Fruit fly (Drosophila melanogaster): ENCODE measurements around the gene TORIP.

The TORIP gene

dm6 chr3L:19790929-19791687 is 13.8 kb downstream of the TORIP start (continued):
- TF ChIP-seq onecut (GFP tag; IDR thresholded peaks at IDR 0.05) (no peak), crol (GFP tag; IDR thresholded peaks at IDR 0.05) (no peak), CG10565 (GFP tag; optimal IDR thresholded peaks at IDR 0.05) (no peak), CG4854 (GFP tag; optimal IDR thresholded peaks at IDR 0.05) (no peak), Hmx (GFP tag; optimal IDR thresholded peaks at IDR 0.05) (peak; percentile 13), sisA (GFP tag; IDR thresholded peaks at IDR 0.05) (peak; percentile 32; the same call in 1 of the 2 replicates), otp (GFP tag; IDR thresholded peaks at IDR 0.05) (0 out of 3 replicates have a peak, but pooled peaks have one; percentile 37), E2f2 (GFP tag; IDR thresholded peaks at IDR 0.05) (peak; percentile 17), CG7745 (tag; optimal IDR thresholded peaks at IDR 0.05) (no peak), Adf1 (GFP tag; IDR thresholded peaks at IDR 0.05) (no peak), esg (GFP tag; conservative IDR thresholded peaks at IDR 0.05) (peak; percentile 38), CG1792 (GFP tag; optimal IDR thresholded peaks at IDR 0.05) (peak; percentile 53), CG7839 (tag; optimal IDR thresholded peaks at IDR 0.05) (peak; percentile 79), pan (optimal IDR thresholded peaks at IDR 0.05) (no peak), pan (GFP tag; optimal IDR thresholded peaks at IDR 0.05 in 1 of 2, IDR thresholded peaks at IDR 0.05 in 1 of 2) (no peak), mam (GFP tag; optimal IDR thresholded peaks at IDR 0.05) (peak; percentile 67), CG14860 (GFP tag; IDR thresholded peaks at IDR 0.05; ENCODE audit: partially characterized antibody) (no peak), NK7.1 (GFP tag; optimal IDR thresholded peaks at IDR 0.05) (peak; percentile 13), tx (GFP tag; optimal IDR thresholded peaks at IDR 0.05) (peak; percentile 19), pho (GFP tag; optimal IDR thresholded peaks at IDR 0.05) (peak; percentile 69), CG11085 (GFP tag; IDR thresholded peaks at IDR 0.05) (no peak), salm (tag; optimal IDR thresholded peaks at IDR 0.05) (no peak), CG13296 (GFP tag; optimal IDR thresholded peaks at IDR 0.05) (peak; percentile 45), tio (GFP tag; optimal IDR thresholded peaks at IDR 0.05) (peak; percentile 66), HmgZ (tag; optimal IDR thresholded peaks at IDR 0.05) (peak; percentile 16), dmrt99B (tag; optimal IDR thresholded peaks at IDR 0.05) (peak; percentile 67), CG6654 (GFP tag; optimal IDR thresholded peaks at IDR 0.05) (peak; percentile 30), Neu2 (GFP tag; optimal IDR thresholded peaks at IDR 0.05; ENCODE audit: borderline replicate concordance) (no peak), HLHmδ (GFP tag; optimal IDR thresholded peaks at IDR 0.05) (peak; percentile 14), CG1529 (GFP tag; optimal IDR thresholded peaks at IDR 0.05) (no peak), gce (GFP tag; IDR thresholded peaks at IDR 0.05) (no peak), HLH4C (GFP tag; IDR thresholded peaks at IDR 0.05; ENCODE audit: partially characterized antibody) (no peak), B-H2 (GFP tag; optimal IDR thresholded peaks at IDR 0.05) (peak; percentile 31), CG12104 (GFP tag; optimal IDR thresholded peaks at IDR 0.05) (peak; percentile 48), fd3F (GFP tag; optimal IDR thresholded peaks at IDR 0.05) (peak; percentile 49), tgo (GFP tag; IDR thresholded peaks at IDR 0.05) (peak; percentile 26; the same call in 1 of the 3 replicates), ssp (GFP tag; IDR thresholded peaks at IDR 0.05) (peak; percentile 55), Opbp (GFP tag; IDR thresholded peaks at IDR 0.05; ENCODE audit: partially characterized antibody) (peak; percentile 42; the same call in 1 of the 3 replicates), fd64A (GFP tag; optimal IDR thresholded peaks at IDR 0.05) (peak; percentile 55), mirr (GFP tag; optimal IDR thresholded peaks at IDR 0.05) (no peak), ttk (GFP tag; IDR thresholded peaks at IDR 0.05) (peak; percentile 47; the same call in 1 of the 2 replicates), sna (GFP tag; IDR thresholded peaks at IDR 0.05; ENCODE audit: partially characterized antibody) (no peak), CrebB (tag; optimal IDR thresholded peaks at IDR 0.05) (no peak), ash1 (GFP tag; optimal IDR thresholded peaks at IDR 0.05) (no peak), crc (GFP tag; optimal IDR thresholded peaks at IDR 0.05) (no peak), CG18476 (GFP tag; optimal IDR thresholded peaks at IDR 0.05) (peak; percentile 52), CG6175 (GFP tag; IDR thresholded peaks at IDR 0.05) (no peak), D19B (GFP tag; optimal IDR thresholded peaks at IDR 0.05) (peak; percentile 74), Hsf (GFP tag; optimal IDR thresholded peaks at IDR 0.05) (peak; percentile 65), CG17186 (GFP tag; optimal IDR thresholded peaks at IDR 0.05) (no peak)
